Worm (Caenorhabditis elegans) whole organism, early embryonic: ENCODE results near the gene pdcd-2.

Experiments used
- B0310.2 ChIP-seq: sonication (generic microtip); optimal IDR thresholded peaks from 2 replicates; lab custom pipeline; 2016; ENCODE audit warnings: mild to moderate bottlenecking, missing genetic modification characterization, missing compliant biosample characterization
- F13C5.2 ChIP-seq: sonication (generic microtip); optimal IDR thresholded peaks from 2 replicates; lab custom pipeline; 2017; ENCODE audit warnings: mild to moderate bottlenecking, missing genetic modification characterization, inconsistent platforms, missing compliant biosample characterization
- aly-1 ChIP-seq: sonication (generic microtip); optimal IDR thresholded peaks from 2 replicates; lab custom pipeline; 2016; ENCODE audit warnings: missing genetic modification characterization, missing compliant biosample characterization
- ama-1 ChIP-seq: fragments of 150-350 bp; optimal IDR thresholded peaks from 2 replicates; lab custom pipeline; 2014
- ceh-13 ChIP-seq: fragments of 200-800 bp; sonication (Bioruptor generic); optimal IDR thresholded peaks from 2 replicates; lab custom pipeline; 2018; ENCODE audit warnings: mild to moderate bottlenecking, missing genetic modification characterization, missing compliant biosample characterization
- ceh-36 ChIP-seq: sonication (generic microtip); optimal IDR thresholded peaks from 2 replicates; lab custom pipeline; 2016; ENCODE audit warnings: missing genetic modification characterization, inconsistent platforms, missing compliant biosample characterization
- ets-7 ChIP-seq: sonication (generic microtip); optimal IDR thresholded peaks from 2 replicates; lab custom pipeline; 2016; ENCODE audit warnings: missing genotype, missing genetic modification characterization, missing compliant biosample characterization
- flt-1 ChIP-seq: fragments of 200-800 bp; sonication (Bioruptor generic); IDR thresholded peaks from 2 replicates; pipeline ENCODE4 v1.3.6; 2022; ENCODE audit warnings: missing genetic modification characterization, missing compliant biosample characterization
- hmbx-1 ChIP-seq: sonication (generic microtip); optimal IDR thresholded peaks from 2 replicates; lab custom pipeline; 2016; ENCODE audit warnings: mild to moderate bottlenecking, missing genetic modification characterization, missing compliant biosample characterization
- hmg-4 ChIP-seq: fragments of 200-800 bp; sonication (Bioruptor generic); optimal IDR thresholded peaks from 2 replicates; lab custom pipeline; 2018; ENCODE audit warnings: mild to moderate bottlenecking, missing genetic modification characterization, missing compliant biosample characterization
- hnd-1 ChIP-seq: sonication (generic microtip); optimal IDR thresholded peaks from 2 replicates; lab custom pipeline; 2016; ENCODE audit warnings: missing genetic modification characterization, missing compliant biosample characterization
- pes-1 ChIP-seq: fragments of 200-800 bp; sonication (Bioruptor generic); IDR thresholded peaks from 2 replicates; pipeline ENCODE4 v1.3.6; 2022; ENCODE audit warnings: missing genetic modification reagents, missing genetic modification characterization, missing compliant biosample characterization
- scrt-1 ChIP-seq: fragments of 200-800 bp; sonication (Bioruptor generic); IDR thresholded peaks from 2 replicates; pipeline ENCODE4 v1.3.6; 2022; ENCODE audit warnings: missing genetic modification characterization, missing compliant biosample characterization
- sea-1 ChIP-seq: fragments of 200-800 bp; sonication (Bioruptor generic); conservative IDR thresholded peaks from 2 replicates; pipeline ENCODE4 v1.3.6; 2022; ENCODE audit warnings: missing genetic modification characterization, missing compliant biosample characterization
- tbx-11 ChIP-seq: fragments of 200-800 bp; sonication (Bioruptor generic); IDR thresholded peaks from 2 replicates; pipeline ENCODE4 v1.3.6; 2022; ENCODE audit warnings: missing genetic modification characterization, missing compliant biosample characterization
- tbx-37 ChIP-seq: fragments of 200-800 bp; sonication (Bioruptor generic); conservative IDR thresholded peaks from 2 replicates; pipeline ENCODE4 v1.3.6; 2022; ENCODE audit warnings: missing genetic modification reagents, missing genetic modification characterization, missing compliant biosample characterization
- tra-4 ChIP-seq: sonication (generic microtip); optimal IDR thresholded peaks from 2 replicates; lab custom pipeline; 2017; ENCODE audit warnings: missing genetic modification characterization, missing compliant biosample characterization

pdcd-2 gene

ce11 chrIII:4450773-4451423 lies 33.0 kb upstream of the pdcd-2 start:
- TF ChIP-seq tbx-37 (GFP tag; lab: Robert Waterston, UW) (no peak), scrt-1 (GFP tag; lab: Robert Waterston, UW) (no peak), hnd-1 (no peak), F13C5.2 (peak; percentile 15), hmg-4 (GFP tag; lab: Kevin White, UChicago) (peak; percentile 27), flt-1 (GFP tag; lab: Robert Waterston, UW) (no peak), sea-1 (GFP tag; lab: Robert Waterston, UW) (no peak), B0310.2 (no peak), aly-1 (tag; lab: Kevin White, UChicago) (no peak)

DNA sequence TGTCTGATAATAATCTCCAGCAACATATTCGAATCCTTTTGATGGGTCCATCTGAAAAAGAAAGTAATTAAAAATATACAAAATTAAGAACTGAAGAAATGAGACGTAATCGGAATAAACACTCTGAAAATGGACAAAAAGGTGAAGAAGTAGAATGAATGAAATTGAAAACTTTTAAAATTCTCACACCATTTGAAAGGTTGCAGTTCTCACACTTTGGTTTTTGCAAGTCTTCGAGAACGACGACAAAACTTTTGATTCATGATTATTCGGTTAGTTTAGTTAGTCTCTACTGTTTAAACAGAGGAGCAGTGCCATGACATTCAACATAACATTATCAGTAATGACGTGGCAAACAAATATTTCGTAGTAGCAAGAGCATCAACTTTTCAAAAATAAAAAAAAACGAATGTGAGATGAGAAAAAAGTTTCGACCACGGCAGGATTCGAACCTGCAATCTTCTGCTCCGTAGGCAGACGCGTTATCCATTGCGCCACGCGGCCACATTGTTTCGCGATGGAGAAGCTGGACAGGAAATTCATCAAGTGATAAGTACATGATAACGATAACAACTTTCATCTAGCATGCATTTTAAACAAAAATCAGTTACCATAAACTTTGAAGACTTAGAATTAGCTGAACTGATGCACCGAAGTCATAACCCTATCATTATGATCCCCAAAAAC lies 32.2 kb upstream of the pdcd-2 start, which contains the start of gene ceh-43:
ceh-43 (minus strand) TSS at position 51 of the 687 bp plus-strand sequence.
- no peak for TF ChIP-seq aly-1 (tag; lab: Kevin White, UChicago)
- no peak for TF ChIP-seq hmg-4 (GFP tag; lab: Kevin White, UChicago)
- TF ChIP-seq ceh-13 (GFP tag; lab: Kevin White, UChicago): no peak
- TF ChIP-seq tbx-37 (GFP tag; lab: Robert Waterston, UW): no peak
- no peak for TF ChIP-seq tbx-11 (GFP tag; lab: Robert Waterston, UW)
- no peak for TF ChIP-seq tra-4 (tag; lab: Kevin White, UChicago)
- TF ChIP-seq ceh-36 (tag; lab: Kevin White, UChicago): no peak
- no peak for TF ChIP-seq scrt-1 (GFP tag; lab: Robert Waterston, UW)
- no peak for TF ChIP-seq ets-7 (tag; lab: Kevin White, UChicago)
- TF ChIP-seq flt-1 (GFP tag; lab: Robert Waterston, UW): no peak
- TF ChIP-seq hnd-1: no peak

- no peak for TF ChIP-seq ceh-36 (tag; lab: Kevin White, UChicago)
- TF ChIP-seq hmg-4 (GFP tag; lab: Kevin White, UChicago): no peak
- TF ChIP-seq sea-1 (GFP tag; lab: Robert Waterston, UW): no peak
- TF ChIP-seq hmbx-1 (tag; lab: Kevin White, UChicago): no peak
These were observed 31.5 kb upstream of the pdcd-2 start for ce11 chrIII:4449357-4449756.

DNA sequence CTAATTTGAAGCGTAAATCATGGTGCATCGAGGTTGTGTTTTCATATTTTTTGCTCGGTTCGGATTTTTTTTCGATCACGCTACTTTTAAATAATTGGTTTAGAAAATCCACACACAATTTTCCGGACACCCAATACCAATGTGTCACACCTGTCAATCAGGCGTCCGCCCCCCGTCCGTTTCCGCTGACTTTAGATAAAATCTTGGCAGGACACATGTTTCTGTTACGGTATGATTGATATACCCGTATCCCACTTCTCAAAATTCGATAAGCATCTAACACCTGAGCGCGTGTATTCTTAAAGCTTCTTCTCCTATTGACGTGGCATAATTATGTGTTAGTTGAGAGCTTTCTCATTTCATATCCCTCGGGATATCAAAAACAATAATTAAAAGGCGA lies 30.2 kb upstream of the pdcd-2 start:
- TF ChIP-seq hnd-1: no peak
- no peak for TF ChIP-seq F13C5.2
- TF ChIP-seq hmbx-1 (tag; lab: Kevin White, UChicago): no peak
- no peak for TF ChIP-seq ceh-13 (GFP tag; lab: Kevin White, UChicago)
- no peak for TF ChIP-seq tra-4 (tag; lab: Kevin White, UChicago)
- TF ChIP-seq sea-1 (GFP tag; lab: Robert Waterston, UW): no peak

ce11 chrIII:4444492-4444891 lies 26.6 kb upstream of the pdcd-2 start:
- TF ChIP-seq tbx-37 (GFP tag; lab: Robert Waterston, UW): no peak
- TF ChIP-seq tra-4 (tag; lab: Kevin White, UChicago): no peak
- no peak for TF ChIP-seq F13C5.2
- no peak for TF ChIP-seq tbx-11 (GFP tag; lab: Robert Waterston, UW)
- TF ChIP-seq sea-1 (GFP tag; lab: Robert Waterston, UW): no peak
- TF ChIP-seq hnd-1: no peak
- no peak for TF ChIP-seq hmbx-1 (tag; lab: Kevin White, UChicago)
- no peak for TF ChIP-seq B0310.2
- no peak for TF ChIP-seq flt-1 (GFP tag; lab: Robert Waterston, UW)
- TF ChIP-seq hmg-4 (GFP tag; lab: Kevin White, UChicago): no peak
- TF ChIP-seq scrt-1 (GFP tag; lab: Robert Waterston, UW): no peak
- TF ChIP-seq ceh-36 (tag; lab: Kevin White, UChicago): no peak
- TF ChIP-seq aly-1 (tag; lab: Kevin White, UChicago): no peak
- TF ChIP-seq ets-7 (tag; lab: Kevin White, UChicago): no peak

ce11 chrIII:4441781-4442180 lies 23.9 kb upstream of the pdcd-2 start, which contains the start of gene nex-3:
TSS of gene nex-3 (plus strand) at chrIII:4442081.
- TF ChIP-seq flt-1 (GFP tag; lab: Robert Waterston, UW): no peak
- TF ChIP-seq sea-1 (GFP tag; lab: Robert Waterston, UW): no peak
- TF ChIP-seq ets-7 (tag; lab: Kevin White, UChicago): no peak
- TF ChIP-seq scrt-1 (GFP tag; lab: Robert Waterston, UW): no peak
- TF ChIP-seq tra-4 (tag; lab: Kevin White, UChicago): no peak
- no peak for TF ChIP-seq tbx-11 (GFP tag; lab: Robert Waterston, UW)
- TF ChIP-seq ama-1 (lab: Kevin White, UChicago): no peak
- no peak for TF ChIP-seq hmg-4 (GFP tag; lab: Kevin White, UChicago)
- TF ChIP-seq ceh-13 (GFP tag; lab: Kevin White, UChicago): no peak
- TF ChIP-seq aly-1 (tag; lab: Kevin White, UChicago): no peak
- no peak for TF ChIP-seq F13C5.2
- no peak for TF ChIP-seq tbx-37 (GFP tag; lab: Robert Waterston, UW)
- TF ChIP-seq B0310.2: no peak

DNA sequence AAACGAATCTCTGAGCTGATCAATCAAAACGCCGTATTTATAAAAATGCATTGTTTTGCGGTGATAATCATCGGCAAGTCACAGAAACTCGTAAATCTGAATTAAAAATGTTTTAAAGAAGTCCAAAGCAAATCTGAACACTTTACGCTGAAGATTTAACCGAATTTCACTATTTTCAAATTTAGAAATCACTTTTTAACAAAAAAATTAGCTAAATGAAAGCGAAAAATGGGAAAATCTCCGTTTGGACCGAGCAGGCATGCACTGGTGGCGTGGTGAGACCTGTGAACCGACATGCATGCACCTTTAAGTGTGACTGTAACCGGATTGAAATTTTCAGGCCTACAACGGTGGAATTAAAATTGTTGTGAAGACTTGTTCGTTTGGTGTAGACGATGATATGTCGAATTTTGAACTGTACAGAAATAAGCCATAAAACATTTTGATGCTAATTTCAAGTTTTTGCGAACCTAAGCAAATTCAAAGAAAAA lies 21.7 kb upstream of the pdcd-2 start, which contains the start of gene C28A5.2:
C28A5.2 (minus strand) TSS at position 51 of the 491 bp plus-strand sequence.
- TF ChIP-seq F13C5.2 (no peak), hmg-4 (GFP tag; lab: Kevin White, UChicago) (no peak), ceh-13 (GFP tag; lab: Kevin White, UChicago) (no peak), hnd-1 (no peak), flt-1 (GFP tag; lab: Robert Waterston, UW) (no peak), ama-1 (lab: Kevin White, UChicago) (no peak), tbx-37 (GFP tag; lab: Robert Waterston, UW) (no peak), ets-7 (tag; lab: Kevin White, UChicago) (no peak), B0310.2 (no peak), ceh-36 (tag; lab: Kevin White, UChicago) (no peak), tra-4 (tag; lab: Kevin White, UChicago) (no peak), sea-1 (GFP tag; lab: Robert Waterston, UW) (no peak), pes-1 (GFP tag; lab: Robert Waterston, UW) (no peak), tbx-11 (GFP tag; lab: Robert Waterston, UW) (no peak), aly-1 (tag; lab: Kevin White, UChicago) (no peak), scrt-1 (GFP tag; lab: Robert Waterston, UW) (no peak), hmbx-1 (tag; lab: Kevin White, UChicago) (no peak)
